Worm (Caenorhabditis elegans) whole organism, early embryonic: ENCODE data around the gene cest-35.1.

Experiments
- B0310.2 ChIP-seq: sonication (generic microtip); optimal IDR thresholded peaks from 2 replicates; lab custom pipeline; 2016; ENCODE audit warnings: mild to moderate bottlenecking, missing genetic modification characterization, missing compliant biosample characterization
- ama-1 ChIP-seq: fragments of 150-350 bp; optimal IDR thresholded peaks from 2 replicates; lab custom pipeline; 2014

ce11 chrV:5239404-5239803 is 3.5 kb downstream of the cest-35.1 start, which contains the start of gene C52A10.3:
- TF ChIP-seq ama-1 (lab: Kevin White, UChicago) (no peak), B0310.2 (tag; lab: Kevin White, UChicago) (no peak)
